Worm (Caenorhabditis elegans) whole organism, mixed stage, embryonic: Measurements from ENCODE around the gene rpc-25.

Experiments
- ceh-43 ChIP-seq: fragments of 200-800 bp; sonication (Bioruptor generic); optimal IDR thresholded peaks from 2 replicates; lab custom pipeline; 2018; ENCODE audit warnings: mild to moderate bottlenecking, missing genetic modification characterization, moderate library complexity, missing compliant biosample characterization
- ces-1 ChIP-seq: fragments of 150-350 bp; optimal IDR thresholded peaks from 2 replicates; lab custom pipeline; 2014; ENCODE audit warnings: missing biosample characterization, missing genetic modification reagents, missing genetic modification characterization
- ztf-11 ChIP-seq: fragments of 150-350 bp; optimal IDR thresholded peaks from 2 replicates; lab custom pipeline; 2014; ENCODE audit warnings: missing biosample characterization, missing genetic modification characterization

ce11 chrV:10244018-10244720 is 37.8 kb upstream of the rpc-25 start:
- no peak for TF ChIP-seq ces-1 (GFP tag; lab: Kevin White, UChicago)
- no peak for TF ChIP-seq ceh-43 (GFP tag; lab: Kevin White, UChicago)
- no peak for TF ChIP-seq ztf-11 (tag; lab: Kevin White, UChicago)
